Worm (Caenorhabditis elegans) whole organism, late embryonic: Measurements from ENCODE around the gene oac-53.

Experiments used
- K02D7.2 ChIP-seq: sonication (generic microtip); optimal IDR thresholded peaks from 2 replicates; lab custom pipeline; 2017; ENCODE audit warnings: mild to moderate bottlenecking, missing genetic modification characterization, missing compliant biosample characterization
- K09A11.1 ChIP-seq: sonication (generic microtip); optimal IDR thresholded peaks from 2 replicates; lab custom pipeline; 2017; ENCODE audit warnings: antibody characterized with exemption, mild to moderate bottlenecking, missing genetic modification characterization, missing compliant biosample characterization; ENCODE audit not compliant: insufficient read depth
- ama-1 ChIP-seq: fragments of 150-350 bp; optimal IDR thresholded peaks from 2 replicates; lab custom pipeline; 2014
- ceh-18 ChIP-seq: sonication (generic microtip); optimal IDR thresholded peaks from 2 replicates; lab custom pipeline; 2016; ENCODE audit warnings: missing genetic modification characterization, missing compliant biosample characterization
- ceh-2 ChIP-seq: sonication (generic microtip); optimal IDR thresholded peaks from 2 replicates; lab custom pipeline; 2016; ENCODE audit warnings: missing genotype, missing genetic modification characterization, missing compliant biosample characterization
- ceh-22 ChIP-seq: sonication (generic microtip); optimal IDR thresholded peaks from 2 replicates; lab custom pipeline; 2017; ENCODE audit warnings: missing biosample characterization, missing genetic modification characterization
- ceh-30 ChIP-seq: fragments of 150-350 bp; optimal IDR thresholded peaks from 2 replicates; lab custom pipeline; 2014; ENCODE audit warnings: missing biosample characterization, missing genetic modification characterization
- ceh-34 ChIP-seq: sonication (generic microtip); optimal IDR thresholded peaks from 2 replicates; lab custom pipeline; 2016; ENCODE audit warnings: mild to moderate bottlenecking, missing genetic modification characterization, missing compliant biosample characterization
- ceh-6 ChIP-seq: fragments of 200-800 bp; sonication (Bioruptor generic); optimal IDR thresholded peaks from 2 replicates; lab custom pipeline; 2018; ENCODE audit warnings: mild to moderate bottlenecking, missing genetic modification characterization, missing compliant biosample characterization
- elt-2 ChIP-seq: sonication (generic microtip); optimal IDR thresholded peaks from 2 replicates; lab custom pipeline; 2016; ENCODE audit warnings: missing genetic modification reagents, missing genetic modification characterization, missing compliant biosample characterization
- ets-4 ChIP-seq: sonication (generic microtip); optimal IDR thresholded peaks from 2 replicates; lab custom pipeline; 2016; ENCODE audit warnings: missing genetic modification characterization, missing compliant biosample characterization
- eyg-1 ChIP-seq: sonication (generic microtip); optimal IDR thresholded peaks from 2 replicates; lab custom pipeline; 2016; ENCODE audit warnings: missing genotype, missing genetic modification characterization, missing compliant biosample characterization
- fax-1 ChIP-seq: sonication (generic microtip); optimal IDR thresholded peaks from 2 replicates; lab custom pipeline; 2016; ENCODE audit warnings: missing genotype, missing genetic modification characterization, missing compliant biosample characterization
- fkh-10 ChIP-seq: fragments of 150-350 bp; optimal IDR thresholded peaks from 2 replicates; lab custom pipeline; 2014; ENCODE audit warnings: missing biosample characterization, missing genetic modification reagents, missing genetic modification characterization
- fkh-6 ChIP-seq: sonication (generic microtip); optimal IDR thresholded peaks from 2 replicates; lab custom pipeline; 2016; ENCODE audit warnings: missing genetic modification characterization, missing compliant biosample characterization
- gmeb-2 ChIP-seq: sonication (generic microtip); optimal IDR thresholded peaks from 2 replicates; lab custom pipeline; 2016; ENCODE audit warnings: missing genetic modification characterization, inconsistent platforms, missing compliant biosample characterization
- hlh-15 ChIP-seq: sonication (generic microtip); optimal IDR thresholded peaks from 2 replicates; lab custom pipeline; 2016; ENCODE audit warnings: missing genetic modification characterization, missing compliant biosample characterization
- hlh-6 ChIP-seq: sonication (generic microtip); optimal IDR thresholded peaks from 2 replicates; lab custom pipeline; 2016; ENCODE audit warnings: missing genotype, missing genetic modification characterization, missing compliant biosample characterization
- hlh-8 ChIP-seq: sonication (generic microtip); optimal IDR thresholded peaks from 2 replicates; lab custom pipeline; 2016; ENCODE audit warnings: missing genotype, missing genetic modification characterization, missing compliant biosample characterization
- lim-6 ChIP-seq: sonication (generic microtip); optimal IDR thresholded peaks from 2 replicates; lab custom pipeline; 2016; ENCODE audit warnings: missing genetic modification characterization, missing compliant biosample characterization
- mec-3 ChIP-seq: sonication (generic microtip); optimal IDR thresholded peaks from 2 replicates; lab custom pipeline; 2016; ENCODE audit warnings: borderline replicate concordance, missing genetic modification characterization, missing compliant biosample characterization
- nfya-1 ChIP-seq: sonication (generic microtip); optimal IDR thresholded peaks from 2 replicates; lab custom pipeline; 2017; ENCODE audit warnings: missing genetic modification characterization, mild to moderate bottlenecking, missing compliant biosample characterization, antibody characterized with exemption, moderate library complexity
- nhr-232 ChIP-seq: sonication (generic microtip); optimal IDR thresholded peaks from 2 replicates; lab custom pipeline; 2016; ENCODE audit warnings: missing genetic modification characterization, missing compliant biosample characterization
- npax-4 ChIP-seq: sonication (generic microtip); optimal IDR thresholded peaks from 2 replicates; lab custom pipeline; 2016; ENCODE audit warnings: missing genetic modification characterization, missing compliant biosample characterization
- odd-2 ChIP-seq: sonication (generic microtip); optimal IDR thresholded peaks from 2 replicates; lab custom pipeline; 2017; ENCODE audit warnings: antibody characterized with exemption, mild to moderate bottlenecking, missing genetic modification characterization, missing compliant biosample characterization
- pat-9 ChIP-seq: fragments of 200-800 bp; sonication (Bioruptor generic); optimal IDR thresholded peaks from 2 replicates; lab custom pipeline; 2018; ENCODE audit warnings: mild to moderate bottlenecking, missing genetic modification characterization, moderate library complexity, missing compliant biosample characterization
- pha-2 ChIP-seq: sonication (generic microtip); optimal IDR thresholded peaks from 2 replicates; lab custom pipeline; 2017; ENCODE audit warnings: mild to moderate bottlenecking, missing genetic modification characterization, missing compliant biosample characterization
- pqm-1 ChIP-seq: sonication (generic microtip); optimal IDR thresholded peaks from 2 replicates; lab custom pipeline; 2016; ENCODE audit warnings: missing genetic modification characterization, missing compliant biosample characterization
- pros-1 ChIP-seq: fragments of 150-350 bp; optimal IDR thresholded peaks from 2 replicates; lab custom pipeline; 2014; ENCODE audit warnings: missing biosample characterization, missing genetic modification reagents, missing genetic modification characterization
- ref-2 ChIP-seq: sonication (generic microtip); optimal IDR thresholded peaks from 2 replicates; lab custom pipeline; 2016; ENCODE audit warnings: missing genetic modification characterization, missing compliant biosample characterization
- rnt-1 ChIP-seq: sonication (generic microtip); optimal IDR thresholded peaks from 2 replicates; lab custom pipeline; 2016; ENCODE audit warnings: missing genetic modification characterization, missing compliant biosample characterization
- sdc-2 ChIP-seq: sonication (generic microtip); optimal IDR thresholded peaks from 2 replicates; lab custom pipeline; 2016; ENCODE audit warnings: missing genotype, missing genetic modification characterization, missing compliant biosample characterization
- sox-2 ChIP-seq: fragments of 200-800 bp; sonication (Bioruptor generic); IDR thresholded peaks from 2 replicates; pipeline ENCODE4 v1.3.6; 2022; ENCODE audit warnings: missing genetic modification reagents, missing genetic modification characterization, missing compliant biosample characterization
- sox-4 ChIP-seq: sonication (generic microtip); optimal IDR thresholded peaks from 2 replicates; lab custom pipeline; 2017; ENCODE audit warnings: mild to moderate bottlenecking, missing genetic modification characterization, inconsistent platforms, missing compliant biosample characterization
- tbx-2 ChIP-seq: sonication (generic microtip); optimal IDR thresholded peaks from 2 replicates; lab custom pipeline; 2016; ENCODE audit warnings: missing genetic modification characterization, missing compliant biosample characterization
- tbx-7 ChIP-seq: sonication (generic microtip); optimal IDR thresholded peaks from 2 replicates; lab custom pipeline; 2016; ENCODE audit warnings: missing genotype, missing genetic modification characterization, missing compliant biosample characterization
- ztf-16 ChIP-seq: sonication (generic microtip); optimal IDR thresholded peaks from 2 replicates; lab custom pipeline; 2017; ENCODE audit warnings: missing genetic modification characterization, missing compliant biosample characterization

oac-53 gene

DNA sequence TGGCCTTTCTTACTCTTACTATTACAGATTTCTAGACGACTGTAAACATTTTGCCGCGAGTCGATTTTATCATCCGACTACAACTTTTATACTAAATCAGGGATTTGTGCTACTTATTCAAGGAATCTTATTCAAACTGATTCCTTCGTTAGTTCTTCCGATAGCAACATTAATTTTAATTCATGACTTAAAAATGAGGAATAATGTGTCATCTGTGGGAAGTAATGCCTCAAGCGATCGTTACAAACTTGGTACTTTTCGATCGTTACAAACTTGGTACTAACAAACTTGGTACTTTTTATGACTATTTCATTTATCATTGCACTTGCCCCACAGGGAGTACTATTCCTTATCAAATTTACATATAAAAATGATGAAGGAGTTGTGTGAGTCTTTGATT lies 10.3 kb downstream of the oac-53 start, which contains the start of gene Y70C5A.4:
TSS of gene Y70C5A.4 (plus strand) at position 301 of the 400 bp plus-strand sequence.
- TF ChIP-seq rnt-1 (tag; lab: Kevin White, UChicago) (no peak), fax-1 (tag; lab: Kevin White, UChicago) (no peak), elt-2 (tag; lab: Kevin White, UChicago) (no peak), ceh-22 (tag; lab: Kevin White, UChicago) (no peak), gmeb-2 (tag; lab: Kevin White, UChicago) (no peak), tbx-7 (tag; lab: Kevin White, UChicago) (no peak), eyg-1 (tag; lab: Kevin White, UChicago) (no peak), nfya-1 (tag; lab: Kevin White, UChicago) (no peak), ceh-30 (tag; lab: Kevin White, UChicago) (no peak), npax-4 (tag; lab: Kevin White, UChicago) (no peak), lim-6 (no peak), ceh-6 (no peak), nhr-232 (tag; lab: Kevin White, UChicago) (no peak)

DNA sequence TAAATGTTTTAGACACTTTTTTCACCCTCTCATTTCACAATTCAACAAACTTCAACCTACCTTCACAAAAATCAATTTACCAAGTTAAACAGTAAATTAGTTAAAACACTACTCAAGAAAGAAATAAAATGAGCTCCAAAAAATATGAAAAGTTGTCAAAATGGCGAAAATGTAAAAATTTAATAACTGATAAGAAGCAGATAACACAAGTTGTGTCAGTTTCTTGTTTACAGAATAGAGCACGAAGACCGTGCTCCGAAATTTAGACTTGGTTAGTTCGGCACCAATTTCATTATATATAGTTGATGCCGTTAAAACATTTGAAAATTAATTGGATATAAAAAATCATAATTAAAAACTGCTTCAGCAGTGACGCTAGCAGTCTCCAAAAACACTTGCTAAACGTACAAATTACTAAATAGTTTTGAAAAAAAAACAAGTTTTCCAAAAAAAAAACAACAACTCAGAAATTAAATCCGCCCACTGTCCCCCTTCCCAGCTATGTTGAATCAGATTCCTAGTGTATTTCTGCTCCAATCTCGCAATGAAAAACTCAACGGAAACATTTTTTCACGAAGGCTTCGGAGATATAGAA lies 16.9 kb downstream of the oac-53 start, which contains the start of gene srw-54:
TSS of gene srw-54 (plus strand) at position 545 of the 595 bp plus-strand sequence.
- TF ChIP-seq K02D7.2 (tag; lab: Kevin White, UChicago) (no peak), hlh-8 (tag; lab: Kevin White, UChicago) (no peak), ceh-2 (tag; lab: Kevin White, UChicago) (no peak), pqm-1 (no peak), mec-3 (tag; lab: Kevin White, UChicago) (no peak), fax-1 (tag; lab: Kevin White, UChicago) (no peak), nfya-1 (tag; lab: Kevin White, UChicago) (no peak), ceh-34 (tag; lab: Kevin White, UChicago) (no peak), fkh-10 (GFP tag; lab: Kevin White, UChicago) (no peak), pros-1 (no peak)

DNA sequence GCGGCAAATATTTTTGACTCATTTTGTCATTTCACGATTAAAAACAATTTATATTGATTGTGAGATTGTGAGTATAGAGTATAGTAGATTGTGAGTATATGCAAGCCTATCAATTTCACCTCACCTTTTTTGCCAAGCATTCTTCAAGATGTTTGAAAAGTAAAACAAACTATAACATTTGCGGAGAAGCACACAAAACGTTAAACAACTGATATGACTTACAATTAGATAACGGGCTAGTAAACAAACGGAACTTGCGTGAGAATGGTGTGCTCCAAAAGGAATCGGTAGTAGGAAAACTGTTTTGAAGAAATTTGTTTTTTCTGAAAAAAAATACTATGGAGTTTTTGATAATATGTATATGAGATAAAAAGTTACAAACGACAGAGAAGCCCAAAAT lies 17.7 kb downstream of the oac-53 start:
- TF ChIP-seq odd-2 (tag; lab: Kevin White, UChicago) (no peak), sdc-2 (no peak), fax-1 (tag; lab: Kevin White, UChicago) (no peak), pha-2 (tag; lab: Kevin White, UChicago) (no peak), K09A11.1 (tag; lab: Kevin White, UChicago) (no peak), gmeb-2 (tag; lab: Kevin White, UChicago) (no peak), ets-4 (tag; lab: Kevin White, UChicago) (no peak), tbx-2 (tag; lab: Kevin White, UChicago) (no peak), ama-1 (lab: Kevin White, UChicago) (no peak), ref-2 (no peak), fkh-10 (GFP tag; lab: Kevin White, UChicago) (no peak), hlh-15 (no peak), ztf-16 (tag; lab: Kevin White, UChicago) (no peak), pat-9 (no peak), rnt-1 (tag; lab: Kevin White, UChicago) (no peak), hlh-6 (tag; lab: Kevin White, UChicago) (no peak), sox-4 (tag; lab: Kevin White, UChicago) (no peak)

DNA sequence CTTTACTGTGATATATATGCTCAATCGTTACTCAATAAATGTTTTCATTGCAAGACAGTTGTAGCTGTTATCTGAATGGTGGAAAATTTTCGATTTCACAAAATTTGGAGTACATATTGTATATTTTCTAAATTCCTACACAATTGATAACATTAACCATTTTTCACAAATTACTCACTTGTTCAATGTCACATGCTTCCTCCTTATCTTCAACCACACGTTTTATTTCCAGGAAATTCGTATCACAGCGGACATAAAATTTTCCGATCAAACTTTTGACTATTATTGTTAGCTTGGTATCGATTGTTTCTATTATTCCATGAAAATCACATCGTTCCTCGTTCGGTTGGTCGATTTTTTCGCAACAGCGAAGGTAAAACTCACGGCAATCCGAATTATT lies 19.3 kb downstream of the oac-53 start:
- no peak for TF ChIP-seq fkh-10 (GFP tag; lab: Kevin White, UChicago)
- TF ChIP-seq sox-2 (GFP tag; lab: Robert Waterston, UW), result no peak
- TF ChIP-seq mec-3 (tag; lab: Kevin White, UChicago), result no peak
- TF ChIP-seq hlh-8 (tag; lab: Kevin White, UChicago), result no peak
- TF ChIP-seq fkh-6 (tag; lab: Kevin White, UChicago), result no peak
- no peak for TF ChIP-seq ceh-22 (tag; lab: Kevin White, UChicago)
- no peak for TF ChIP-seq hlh-6 (tag; lab: Kevin White, UChicago)
- no peak for TF ChIP-seq ceh-18 (tag; lab: Kevin White, UChicago)
- no peak for TF ChIP-seq eyg-1 (tag; lab: Kevin White, UChicago)
- no peak for TF ChIP-seq npax-4 (tag; lab: Kevin White, UChicago)
